Worm (Caenorhabditis elegans) whole organism, L2 larva: ENCODE measurements around the gene hlb-1.

Experiments
- R02D3.7 ChIP-seq: fragments of 150-350 bp; optimal IDR thresholded peaks from 2 replicates; lab custom pipeline; 2014; ENCODE audit warnings: missing biosample characterization, missing genetic modification characterization
- ZK546.5 ChIP-seq: sonication (generic microtip); optimal IDR thresholded peaks from 2 replicates; lab custom pipeline; 2017; ENCODE audit warnings: missing biosample characterization, missing genetic modification characterization
- alr-1 ChIP-seq: fragments of 150-350 bp; optimal IDR thresholded peaks from 2 replicates; lab custom pipeline; 2014; ENCODE audit warnings: missing biosample characterization, missing genetic modification characterization
- ceh-82 ChIP-seq: fragments of 150-350 bp; optimal IDR thresholded peaks from 2 replicates; lab custom pipeline; 2014; ENCODE audit warnings: missing biosample characterization, missing genetic modification characterization
- crh-2 ChIP-seq: sonication (generic microtip); optimal IDR thresholded peaks from 2 replicates; lab custom pipeline; 2017; ENCODE audit warnings: missing biosample characterization, missing genetic modification characterization
- egl-27 ChIP-seq: sonication (generic microtip); optimal IDR thresholded peaks from 3 replicates; lab custom pipeline; 2017; ENCODE audit warnings: missing biosample characterization, missing genetic modification reagents, missing genetic modification characterization
- sem-4 ChIP-seq: fragments of 150-350 bp; optimal IDR thresholded peaks from 2 replicates; lab custom pipeline; 2014; ENCODE audit warnings: missing biosample characterization, missing genetic modification reagents, missing genetic modification characterization

DNA sequence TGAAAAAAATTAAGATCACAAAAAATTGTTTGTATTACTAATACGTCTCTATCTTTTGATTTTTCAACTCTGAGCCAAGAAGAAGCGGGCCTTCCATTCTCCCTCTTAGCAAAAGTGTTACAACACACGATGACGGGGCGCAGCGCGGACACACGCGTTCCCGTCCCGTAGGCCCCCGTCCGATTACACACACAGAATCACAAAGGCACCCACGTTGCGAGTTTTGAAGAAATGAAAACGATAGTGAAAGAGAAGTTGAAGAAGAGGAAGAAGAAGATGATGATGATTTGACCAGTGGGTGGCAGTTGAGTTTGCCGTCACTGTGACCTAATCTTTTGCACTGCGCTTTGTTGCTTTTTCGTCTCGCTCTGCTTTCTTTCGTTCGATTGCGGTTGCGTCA, 36.5 kb downstream of the hlb-1 start:
- TF ChIP-seq ZK546.5 (tag; lab: Kevin White, UChicago) (no peak), crh-2 (tag; lab: Kevin White, UChicago) (no peak), alr-1 (tag; lab: Kevin White, UChicago) (no peak), egl-27 (no peak), sem-4 (no peak), ceh-82 (tag; lab: Kevin White, UChicago) (no peak), R02D3.7 (no peak)
